Worm (Caenorhabditis elegans): Measurements from ENCODE around the gene gln-2.

DNA sequence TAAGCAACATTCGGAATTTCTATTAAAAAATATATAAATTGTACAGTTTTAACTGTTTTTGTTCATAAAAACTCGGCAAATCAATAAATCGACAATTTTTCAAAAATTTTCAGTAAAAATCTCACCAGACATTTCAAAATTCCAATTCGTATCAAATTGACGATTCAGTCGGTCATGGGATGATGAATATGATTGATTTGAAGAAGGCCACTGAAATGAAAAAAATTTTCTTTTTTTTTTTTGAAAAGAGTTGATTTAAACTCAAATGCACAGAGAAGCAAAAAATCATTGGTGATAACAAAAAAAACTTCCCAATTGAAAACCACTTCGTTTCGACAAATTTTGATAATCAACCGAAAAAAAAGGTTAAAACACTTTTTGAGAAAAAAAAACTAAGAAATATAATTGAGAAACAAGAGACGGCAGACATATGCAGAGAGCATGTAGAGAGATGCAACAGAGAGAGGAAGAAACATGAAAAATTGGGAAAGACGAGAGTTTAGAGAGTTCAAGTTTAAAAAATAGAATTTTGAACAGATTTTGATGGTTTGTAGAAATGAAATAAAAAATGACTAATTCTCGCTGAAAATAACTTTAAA lies 40.8 kb downstream of the gln-2 start:
- no peak for TF ChIP-seq tlf-1 (GFP tag; optimal IDR thresholded peaks at IDR 0.05)
- TF ChIP-seq mel-28 (tag; optimal IDR thresholded peaks at IDR 0.05; ENCODE audit: borderline replicate concordance), result no peak
- TF ChIP-seq efl-1 (GFP tag; optimal IDR thresholded peaks at IDR 0.05), result no peak
- no peak for TF ChIP-seq ama-1 (optimal IDR thresholded peaks at IDR 0.05)
- no peak for TF ChIP-seq ama-1 (GFP tag; optimal IDR thresholded peaks at IDR 0.05)
- no peak for TF ChIP-seq fkh-3 (tag; optimal IDR thresholded peaks at IDR 0.05)
- TF ChIP-seq nhr-27 (tag; optimal IDR thresholded peaks at IDR 0.05), result no peak
